Fruit fly (Drosophila melanogaster): ENCODE measurements around the gene Polr1E.
A peak's percentile ranks its signal among the peaks of the same experiment; 100 is the strongest.

Polr1E gene

DNA sequence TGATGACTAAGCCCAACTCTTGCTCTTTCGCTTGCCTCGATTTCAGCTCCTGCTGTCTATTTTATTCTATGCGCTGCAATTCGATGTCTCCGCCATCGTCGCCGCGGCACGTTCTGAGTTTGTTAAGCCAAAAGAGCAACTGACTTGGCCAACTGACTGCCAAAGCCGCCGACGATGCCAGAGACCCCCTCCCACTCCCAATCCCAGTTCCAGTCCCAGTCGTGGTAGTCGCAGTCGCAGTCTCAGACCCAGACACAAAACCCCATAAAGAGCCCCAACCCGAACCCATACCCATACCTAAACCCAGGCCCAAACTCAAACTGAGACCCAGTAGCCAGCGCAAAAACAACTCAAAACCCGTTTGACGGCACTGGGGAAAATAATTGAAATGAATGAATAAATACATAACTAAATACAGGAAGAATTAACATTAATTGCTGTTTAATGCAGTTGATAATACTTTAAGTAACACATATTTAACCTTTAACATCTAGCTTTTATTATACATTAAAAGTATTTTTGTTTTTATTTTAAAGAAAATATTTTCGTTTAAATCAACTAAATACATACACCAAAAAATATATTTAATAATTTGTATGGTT lies 9.3 kb upstream of the Polr1E start (continued):
- TF ChIP-seq CG11456 (GFP tag; IDR thresholded peaks at IDR 0.05) = no peak
- TF ChIP-seq CG7357 (GFP tag; IDR thresholded peaks at IDR 0.05) = no peak
- TF ChIP-seq mld (GFP tag; IDR thresholded peaks at IDR 0.05; ENCODE audit: partially characterized antibody) = no peak
- TF ChIP-seq repo (GFP tag; optimal IDR thresholded peaks at IDR 0.05) = no peak
- no peak for TF ChIP-seq Trl (optimal IDR thresholded peaks at IDR 0.05)
- TF ChIP-seq Trl (GFP tag; optimal IDR thresholded peaks at IDR 0.05) = no peak
- no peak for TF ChIP-seq pho (GFP tag; optimal IDR thresholded peaks at IDR 0.05)
- TF ChIP-seq CG10654 (GFP tag; optimal IDR thresholded peaks at IDR 0.05) = no peak
- TF ChIP-seq nmo (GFP tag; optimal IDR thresholded peaks at IDR 0.05) = peak; percentile 68
- peak; percentile 44 for TF ChIP-seq az2 (GFP tag; optimal IDR thresholded peaks at IDR 0.05)
- no peak for TF ChIP-seq Hey (tag; optimal IDR thresholded peaks at IDR 0.05)
- no peak; the same call in 1 of the 2 replicates for TF ChIP-seq CG31441 (GFP tag; IDR thresholded peaks at IDR 0.05)
- TF ChIP-seq yki (optimal IDR thresholded peaks at IDR 0.05) = no peak
- TF ChIP-seq croc (GFP tag; conservative IDR thresholded peaks at IDR 0.05) = no peak
- TF ChIP-seq CG17568 (GFP tag; optimal IDR thresholded peaks at IDR 0.05) = no peak
- TF ChIP-seq CG3065 (GFP tag; optimal IDR thresholded peaks at IDR 0.05) = no peak
- no peak for TF ChIP-seq CG5953 (GFP tag; IDR thresholded peaks at IDR 0.05)
- no peak for TF ChIP-seq Hr39 (optimal IDR thresholded peaks at IDR 0.05)
- no peak for TF ChIP-seq gfzf (GFP tag; optimal IDR thresholded peaks at IDR 0.05)
- no peak for TF ChIP-seq ERR (GFP tag; optimal IDR thresholded peaks at IDR 0.05)
- no peak for TF ChIP-seq btn (GFP tag; optimal IDR thresholded peaks at IDR 0.05)
- peak; percentile 11 for TF ChIP-seq CG6683 (GFP tag; optimal IDR thresholded peaks at IDR 0.05)
- TF ChIP-seq Sin3A (optimal IDR thresholded peaks at IDR 0.05) = no peak
- TF ChIP-seq Awh (GFP tag; IDR thresholded peaks at IDR 0.05) = no peak
- no peak for TF ChIP-seq ara (GFP tag; IDR thresholded peaks at IDR 0.05)
- TF ChIP-seq B-H1 (GFP tag; IDR thresholded peaks at IDR 0.05) = no peak
- no peak for TF ChIP-seq Lpt (GFP tag; optimal IDR thresholded peaks at IDR 0.05)
- no peak for TF ChIP-seq CG12942 (GFP tag; optimal IDR thresholded peaks at IDR 0.05)
- no peak for TF ChIP-seq Sry-δ (GFP tag; optimal IDR thresholded peaks at IDR 0.05)
- no peak for TF ChIP-seq Dip3 (GFP tag; optimal IDR thresholded peaks at IDR 0.05)
- TF ChIP-seq CG5245 (GFP tag; optimal IDR thresholded peaks at IDR 0.05) = no peak
- TF ChIP-seq CG15011 (GFP tag; optimal IDR thresholded peaks at IDR 0.05) = no peak
- TF ChIP-seq CG9817 (tag; optimal IDR thresholded peaks at IDR 0.05) = no peak
- TF ChIP-seq HmgZ (tag; optimal IDR thresholded peaks at IDR 0.05) = no peak
- TF ChIP-seq corto (GFP tag; optimal IDR thresholded peaks at IDR 0.05) = no peak
- no peak for TF ChIP-seq Six4 (GFP tag; optimal IDR thresholded peaks at IDR 0.05)
- no peak for TF ChIP-seq Nf-YB (GFP tag; optimal IDR thresholded peaks at IDR 0.05)
- no peak for TF ChIP-seq CG17912 (GFP tag; optimal IDR thresholded peaks at IDR 0.05)
- no peak for TF ChIP-seq CG1647 (GFP tag; optimal IDR thresholded peaks at IDR 0.05)
- TF ChIP-seq CG12744 (GFP tag; optimal IDR thresholded peaks at IDR 0.05) = no peak
- no peak for TF ChIP-seq Dref (GFP tag; IDR thresholded peaks at IDR 0.05)
- TF ChIP-seq CrebB (tag; optimal IDR thresholded peaks at IDR 0.05) = no peak
- no peak for TF ChIP-seq tna (GFP tag; IDR thresholded peaks at IDR 0.05; ENCODE audit: partially characterized antibody)
- TF ChIP-seq CG6175 (GFP tag; IDR thresholded peaks at IDR 0.05) = no peak
- TF ChIP-seq CG10209 (GFP tag; optimal IDR thresholded peaks at IDR 0.05) = peak; percentile 17
- TF ChIP-seq lbe (GFP tag; optimal IDR thresholded peaks at IDR 0.05) = no peak
- no peak for TF ChIP-seq GATAe (GFP tag; conservative IDR thresholded peaks at IDR 0.05)
- no peak for TF ChIP-seq bowl (GFP tag; IDR thresholded peaks at IDR 0.05)
- TF ChIP-seq gem (tag; optimal IDR thresholded peaks at IDR 0.05) = no peak
- TF ChIP-seq CG10274 (GFP tag; optimal IDR thresholded peaks at IDR 0.05) = no peak
- peak; percentile 18 for TF ChIP-seq Hr3 (GFP tag; optimal IDR thresholded peaks at IDR 0.05)
- no peak for TF ChIP-seq CG1233 (GFP tag; optimal IDR thresholded peaks at IDR 0.05)
- TF ChIP-seq E2f2 (GFP tag; IDR thresholded peaks at IDR 0.05) = no peak
- TF ChIP-seq disco-r (GFP tag; optimal IDR thresholded peaks at IDR 0.05) = no peak
